Worm (Caenorhabditis elegans) whole organism, L1 larva: ENCODE results near the gene srbc-70.
"Not testable (repeated sequence)": the region's sequence is repeated elsewhere in the genome, so short reads cannot be mapped to it uniquely, and the experiment has no call there.

Source experiments
- C16A3.4 ChIP-seq: fragments of 150-350 bp; optimal IDR thresholded peaks from 2 replicates; lab custom pipeline; 2014; ENCODE audit warnings: missing biosample characterization, missing genetic modification characterization
- F16B12.6 ChIP-seq: fragments of 150-350 bp; optimal IDR thresholded peaks from 2 replicates; lab custom pipeline; 2014; ENCODE audit warnings: missing biosample characterization, missing genetic modification characterization
- alr-1 ChIP-seq: fragments of 200-800 bp; sonication (Bioruptor generic); optimal IDR thresholded peaks from 2 replicates; lab custom pipeline; 2018; ENCODE audit warnings: borderline replicate concordance, mild to moderate bottlenecking, missing genetic modification characterization, missing compliant biosample characterization
- ceh-8 ChIP-seq: fragments of 200-800 bp; sonication (Bioruptor generic); optimal IDR thresholded peaks from 2 replicates; lab custom pipeline; 2018; ENCODE audit warnings: mild to moderate bottlenecking, missing genetic modification characterization, moderate library complexity, missing compliant biosample characterization
- ceh-88 ChIP-seq: fragments of 200-800 bp; sonication (Bioruptor generic); IDR thresholded peaks from 2 replicates; pipeline ENCODE4 v1.3.6; 2022; ENCODE audit warnings: missing genetic modification characterization, missing compliant biosample characterization
- ces-1 ChIP-seq: fragments of 150-350 bp; optimal IDR thresholded peaks from 2 replicates; lab custom pipeline; 2014; ENCODE audit warnings: missing biosample characterization, missing genetic modification reagents, missing genetic modification characterization
- dpl-1 ChIP-seq, 3 experiments: fragments of 150-350 bp in 2 of 3; sonication (generic microtip) in 1 of 3; optimal IDR thresholded peaks; 2 replicates each; lab custom pipeline; 2014 to 2017; ENCODE audit warnings: missing biosample characterization in 3 of 3, missing genetic modification characterization in 3 of 3, missing genetic modification reagents in 3 of 3
- dsc-1 ChIP-seq: sonication (generic microtip); optimal IDR thresholded peaks from 2 replicates; lab custom pipeline; 2016; ENCODE audit warnings: mild to moderate bottlenecking, missing genetic modification characterization, missing compliant biosample characterization
- efl-1 ChIP-seq, 4 experiments: fragments of 150-350 bp; optimal IDR thresholded peaks in 3 of 4; peaks in 1 of 4; 1 replicate in 1 of 4; 2 replicates in 3 of 4; lab custom pipeline; 2014; ENCODE audit warnings: missing biosample characterization in 2 of 4, missing genetic modification characterization in 2 of 4, missing genetic modification reagents in 2 of 4
- egl-13 ChIP-seq: sonication (generic microtip); optimal IDR thresholded peaks from 2 replicates; lab custom pipeline; 2016; ENCODE audit warnings: missing genotype, missing genetic modification reagents, missing genetic modification characterization, missing compliant biosample characterization
- fkh-8 ChIP-seq: sonication (generic microtip); optimal IDR thresholded peaks from 2 replicates; lab custom pipeline; 2016; ENCODE audit warnings: mild to moderate bottlenecking, missing genetic modification characterization, missing compliant biosample characterization
- grh-1 ChIP-seq: fragments of 200-800 bp; sonication (Bioruptor generic); IDR thresholded peaks from 2 replicates; pipeline ENCODE4 v1.3.6; 2022; ENCODE audit warnings: missing genetic modification reagents, missing genetic modification characterization, missing compliant biosample characterization
- isw-1 ChIP-seq: fragments of 200-800 bp; sonication (Bioruptor generic); IDR thresholded peaks from 2 replicates; pipeline ENCODE4 v1.3.6; 2022; ENCODE audit warnings: missing genetic modification characterization, missing compliant biosample characterization
- lin-13 ChIP-seq: fragments of 150-350 bp; optimal IDR thresholded peaks from 2 replicates; lab custom pipeline; 2014; ENCODE audit warnings: missing biosample characterization, missing genetic modification reagents, missing genetic modification characterization
- lin-14 ChIP-seq: fragments of 200-800 bp; sonication (Bioruptor generic); optimal IDR thresholded peaks from 2 replicates; lab custom pipeline; 2018; ENCODE audit warnings: mild to moderate bottlenecking, missing genetic modification characterization, moderate library complexity, missing compliant biosample characterization
- lin-15B ChIP-seq: fragments of 150-350 bp; sonication (generic microtip); optimal IDR thresholded peaks from 3 replicates; lab custom pipeline; 2014; ENCODE audit warnings: missing biosample characterization, missing genetic modification characterization
- lin-35 ChIP-seq, 2 experiments: fragments of 150-350 bp; optimal IDR thresholded peaks; 2 replicates each; lab custom pipeline; 2014; ENCODE audit warnings: missing biosample characterization in 2 of 2, missing genetic modification characterization in 2 of 2, missing genetic modification reagents in 2 of 2
- lsy-2 ChIP-seq, 2 experiments: fragments of 150-350 bp; optimal IDR thresholded peaks; 2 replicates each; lab custom pipeline; 2014; ENCODE audit warnings: missing biosample characterization in 2 of 2, missing genetic modification characterization in 2 of 2
- mab-9 ChIP-seq: fragments of 200-800 bp; sonication (Bioruptor generic); IDR thresholded peaks from 2 replicates; pipeline ENCODE4 v1.3.6; 2022; ENCODE audit warnings: missing genetic modification reagents, missing genetic modification characterization, missing compliant biosample characterization
- nhr-19 ChIP-seq: fragments of 200-800 bp; sonication (Bioruptor generic); conservative IDR thresholded peaks from 2 replicates; pipeline ENCODE4 v1.3.6; 2022; ENCODE audit warnings: missing genetic modification characterization, missing compliant biosample characterization
- nhr-20 ChIP-seq: sonication (generic microtip); optimal IDR thresholded peaks from 2 replicates; lab custom pipeline; 2016; ENCODE audit warnings: mild to moderate bottlenecking, missing genetic modification characterization, missing compliant biosample characterization
- nhr-28 ChIP-seq: fragments of 150-350 bp; optimal IDR thresholded peaks from 2 replicates; lab custom pipeline; 2014; ENCODE audit warnings: missing biosample characterization, missing genetic modification characterization
- nhr-47 ChIP-seq: sonication (generic microtip); optimal IDR thresholded peaks from 2 replicates; lab custom pipeline; 2016; ENCODE audit warnings: mild to moderate bottlenecking, missing genetic modification characterization, moderate library complexity, missing compliant biosample characterization
- nhr-71 ChIP-seq: sonication (generic microtip); optimal IDR thresholded peaks from 2 replicates; lab custom pipeline; 2016; ENCODE audit warnings: mild to moderate bottlenecking, missing genetic modification characterization, moderate library complexity, missing compliant biosample characterization
- nhr-85 ChIP-seq: sonication (generic microtip); peaks from one replicate; lab custom pipeline; 2016; ENCODE audit warnings: missing genetic modification characterization, inconsistent platforms, missing compliant biosample characterization
- nhr-90 ChIP-seq: sonication (generic microtip); optimal IDR thresholded peaks from 2 replicates; lab custom pipeline; 2016; ENCODE audit warnings: mild to moderate bottlenecking, missing genetic modification characterization, missing compliant biosample characterization; ENCODE audit not compliant: poor library complexity
- rnt-1 ChIP-seq: sonication (generic microtip); optimal IDR thresholded peaks from 2 replicates; lab custom pipeline; 2016; ENCODE audit warnings: mild to moderate bottlenecking, missing genetic modification characterization, moderate library complexity, missing compliant biosample characterization
- skn-1 ChIP-seq: fragments of 150-350 bp; optimal IDR thresholded peaks from 2 replicates; lab custom pipeline; 2014; ENCODE audit warnings: missing biosample characterization, missing genetic modification characterization
- snu-23 ChIP-seq: sonication (generic microtip); optimal IDR thresholded peaks from 2 replicates; lab custom pipeline; 2016; ENCODE audit warnings: missing genetic modification characterization, missing compliant biosample characterization
- sup-37 ChIP-seq: fragments of 200-800 bp; sonication (Bioruptor generic); optimal IDR thresholded peaks from 2 replicates; lab custom pipeline; 2018; ENCODE audit warnings: mild to moderate bottlenecking, missing genetic modification characterization, missing compliant biosample characterization
- swsn-7 ChIP-seq: sonication (generic microtip); optimal IDR thresholded peaks from 2 replicates; lab custom pipeline; 2016; ENCODE audit warnings: missing genetic modification characterization, missing compliant biosample characterization
- tbx-2 ChIP-seq: sonication (generic microtip); optimal IDR thresholded peaks from 2 replicates; lab custom pipeline; 2016; ENCODE audit warnings: missing genetic modification characterization, missing compliant biosample characterization
- unc-86 ChIP-seq: sonication (generic microtip); optimal IDR thresholded peaks from 2 replicates; lab custom pipeline; 2016; ENCODE audit warnings: missing genetic modification characterization, missing compliant biosample characterization
- unc-98 ChIP-seq: fragments of 200-800 bp; sonication (Bioruptor generic); IDR thresholded peaks from 2 replicates; pipeline ENCODE4 v1.3.6; 2022; ENCODE audit warnings: missing genetic modification characterization, missing compliant biosample characterization
- vab-15 ChIP-seq: sonication (generic microtip); optimal IDR thresholded peaks from 2 replicates; lab custom pipeline; 2017; ENCODE audit warnings: missing genotype, mild to moderate bottlenecking, missing genetic modification characterization, missing compliant biosample characterization
- xbp-1 ChIP-seq: sonication (generic microtip); optimal IDR thresholded peaks from 2 replicates; lab custom pipeline; 2016; ENCODE audit warnings: missing genetic modification characterization, missing compliant biosample characterization
- zip-4 ChIP-seq: fragments of 200-800 bp; sonication (Bioruptor generic); optimal IDR thresholded peaks from 2 replicates; lab custom pipeline; 2018; ENCODE audit warnings: mild to moderate bottlenecking, missing genetic modification characterization, moderate library complexity, missing compliant biosample characterization
- ztf-4 ChIP-seq: fragments of 150-350 bp; optimal IDR thresholded peaks from 2 replicates; lab custom pipeline; 2014; ENCODE audit warnings: missing biosample characterization, missing genetic modification characterization

Gene srbc-70

DNA sequence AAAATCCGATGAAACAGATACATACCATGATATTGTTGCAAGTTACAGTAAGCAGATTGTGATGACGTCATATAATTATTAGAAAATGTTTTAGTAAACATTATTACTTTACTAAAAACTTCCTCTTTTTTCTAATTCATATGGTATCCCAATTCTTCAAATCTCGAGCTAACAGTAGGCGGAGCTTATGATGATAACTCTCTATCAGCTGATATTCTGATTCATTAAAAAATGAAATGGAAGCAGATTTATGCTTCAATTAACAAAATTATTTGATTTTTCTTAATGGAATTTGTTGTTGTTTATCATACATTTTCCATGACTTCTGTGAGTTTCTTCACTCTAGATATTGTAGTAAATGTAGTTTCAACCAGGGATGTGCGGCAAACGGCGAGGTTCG is 23.5 kb downstream of the srbc-70 start, which contains the start of gene pax-2:
pax-2 (minus strand) TSS at position 101 of the 400 bp plus-strand sequence.
- no peak for TF ChIP-seq alr-1 (tag; lab: Kevin White, UChicago)
- TF ChIP-seq fkh-8 (tag; lab: Kevin White, UChicago) = peak; percentile 21
- no peak for TF ChIP-seq sup-37 (GFP tag; lab: Kevin White, UChicago)
- no peak for TF ChIP-seq ces-1 (GFP tag; lab: Kevin White, UChicago)

DNA sequence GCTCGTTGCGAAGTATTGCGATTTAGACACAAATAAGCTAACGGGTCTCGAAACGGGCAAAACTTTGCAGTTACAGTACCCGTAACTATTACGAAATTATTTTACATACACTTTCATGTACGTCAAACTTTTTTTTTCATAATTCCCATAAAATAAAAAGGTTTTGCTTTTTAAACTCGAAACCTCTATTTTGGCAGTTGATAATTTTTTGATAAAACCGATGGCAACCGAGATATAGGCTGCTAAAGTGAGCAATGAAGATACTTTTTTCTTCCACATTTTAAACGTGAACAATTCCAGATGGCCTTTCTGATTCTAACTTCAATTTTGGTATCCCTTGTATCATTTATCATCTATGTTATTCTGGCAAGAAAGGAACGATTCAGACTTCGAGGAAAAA is 30.6 kb downstream of the srbc-70 start, which contains the start of gene cyp-25A6:
cyp-25A6 (plus strand) TSS at position 301 of the 400 bp plus-strand sequence.
- not testable (repeated sequence) for TF ChIP-seq nhr-28 (tag; lab: Kevin White, UChicago); sup-37 (GFP tag; lab: Kevin White, UChicago); ceh-8 (GFP tag; lab: Kevin White, UChicago)

DNA sequence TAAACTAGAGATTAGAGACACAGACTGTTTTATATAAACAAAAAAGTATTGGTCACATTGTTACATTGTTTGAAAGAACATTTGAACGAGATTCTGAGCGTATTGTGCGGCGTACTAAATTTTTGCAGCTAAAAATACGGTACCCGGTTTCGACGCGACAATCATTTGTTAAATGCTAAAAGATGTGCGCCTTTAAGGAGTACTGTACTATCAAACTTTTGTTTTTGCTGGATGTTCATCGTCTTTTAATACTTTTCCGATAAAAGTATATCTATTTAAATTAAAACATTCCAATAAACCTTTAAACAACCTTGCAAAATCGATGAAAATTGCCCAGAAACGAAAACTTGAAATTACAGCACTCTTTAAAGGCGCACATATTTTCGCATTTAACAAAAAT is 31.1 kb downstream of the srbc-70 start, which contains the start of gene K06B9.6:
K06B9.6 (minus strand) TSS at position 101 of the 400 bp plus-strand sequence.
- not testable (repeated sequence) for TF ChIP-seq zip-4 (GFP tag; lab: Kevin White, UChicago); ztf-4 (tag; lab: Kevin White, UChicago); lin-13

DNA sequence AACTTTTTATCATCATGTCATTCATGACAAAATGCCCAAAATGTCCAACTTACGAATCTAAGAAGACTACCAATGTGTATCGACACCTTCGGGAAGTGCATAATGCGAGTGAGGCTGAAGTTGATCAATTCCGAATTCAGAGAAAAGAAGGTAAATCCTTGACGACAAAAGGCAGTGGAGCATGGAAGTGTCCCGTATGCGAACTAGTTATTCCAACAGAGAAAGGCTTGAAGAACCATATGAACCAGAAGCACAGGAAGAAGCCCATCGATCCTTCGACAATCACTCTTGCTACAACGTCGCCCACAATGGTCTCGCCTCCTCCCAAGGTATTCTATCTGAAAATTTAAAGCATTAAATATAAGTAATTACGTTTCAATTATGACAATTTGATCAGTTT is 41.7 kb downstream of the srbc-70 start, which contains the start of gene K08D10.11:
K08D10.11 (minus strand) TSS at position 101 of the 400 bp plus-strand sequence.
- not testable (repeated sequence) for TF ChIP-seq C16A3.4, vab-15, skn-1 (tag; lab: Kevin White, UChicago)

- TF ChIP-seq nhr-20 (tag; lab: Kevin White, UChicago) (peak; percentile 40), tbx-2 (peak; percentile 44), lsy-2 (tag; optimal IDR thresholded peaks at IDR 0.05; lab: Kevin White, UChicago) (peak; percentile 64 to 76), rnt-1 (tag; lab: Kevin White, UChicago) (peak; percentile 62), xbp-1 (tag; lab: Kevin White, UChicago) (peak; percentile 42), egl-13 (tag; lab: Kevin White, UChicago) (peak; percentile 31), nhr-90 (tag; lab: Kevin White, UChicago) (peak; percentile 45), nhr-85 (tag; lab: Kevin White, UChicago) (peak; percentile 66), nhr-47 (tag; lab: Kevin White, UChicago) (peak; percentile 74), fkh-8 (tag; lab: Kevin White, UChicago) (peak; percentile 16), lin-15B (tag; lab: Kevin White, UChicago) (peak; percentile 27), grh-1 (GFP tag; lab: Robert Waterston, UW) (peak; percentile 99), dpl-1 (GFP tag; optimal IDR thresholded peaks at IDR 0.05; lab: Kevin White, UChicago) (peak; percentile 43 to 71 (median 64)), unc-86 (tag; lab: Kevin White, UChicago) (peak; percentile 22), mab-9 (GFP tag; lab: Robert Waterston, UW) (peak; percentile 92), dsc-1 (tag; lab: Kevin White, UChicago) (peak; percentile 22), lin-14 (GFP tag; lab: Kevin White, UChicago) (peak; percentile 45), nhr-19 (GFP tag; lab: Robert Waterston, UW) (peak; percentile 98), isw-1 (GFP tag; lab: Robert Waterston, UW) (peak; percentile 98), F16B12.6 (tag; lab: Kevin White, UChicago) (peak; percentile 46), nhr-71 (tag; lab: Kevin White, UChicago) (peak; percentile 74), ceh-88 (GFP tag; lab: Robert Waterston, UW) (peak; percentile 97), swsn-7 (tag; lab: Kevin White, UChicago) (peak; percentile 40), lin-35 (GFP tag; optimal IDR thresholded peaks at IDR 0.05; lab: Kevin White, UChicago) (peak; percentile 58 to 71), snu-23 (GFP tag; lab: Kevin White, UChicago) (peak; percentile 47), unc-98 (GFP tag; lab: Robert Waterston, UW) (peak; percentile 87), efl-1 (optimal IDR thresholded peaks at IDR 0.05; lab: Kevin White, UChicago) (peak; percentile 47 to 71), efl-1 (GFP tag; optimal IDR thresholded peaks at IDR 0.05 in 1 of 2; lab: Kevin White, UChicago) (peak; percentile 74 to 97)
- TF ChIP-seq, all 84 proteins: peak for 27; not testable (repeated sequence) for 57
These were observed 43.0 kb downstream of the srbc-70 start for ce11 chrIV:4184767-4185166.
